Worm (Caenorhabditis elegans) whole organism, L3 larva: ENCODE data around the gene ZC443.4.

ENCODE experiments used
- elt-2 ChIP-seq: sonication (generic microtip); optimal IDR thresholded peaks from 2 replicates; lab custom pipeline; 2016; ENCODE audit warnings: missing genetic modification reagents, mild to moderate bottlenecking, missing genetic modification characterization, missing compliant biosample characterization
- nhr-11 ChIP-seq: fragments of 150-350 bp; optimal IDR thresholded peaks from 2 replicates; lab custom pipeline; 2014; ENCODE audit warnings: missing biosample characterization, missing genetic modification characterization
- tbx-2 ChIP-seq: sonication (generic microtip); optimal IDR thresholded peaks from 2 replicates; lab custom pipeline; 2016; ENCODE audit warnings: mild to moderate bottlenecking, missing genetic modification characterization, missing compliant biosample characterization
- unc-62 ChIP-seq: fragments of 150-350 bp; sonication (generic microtip); optimal IDR thresholded peaks from 4 replicates; lab custom pipeline; 2014; ENCODE audit warnings: missing biosample characterization, missing genetic modification reagents, missing genetic modification characterization

DNA sequence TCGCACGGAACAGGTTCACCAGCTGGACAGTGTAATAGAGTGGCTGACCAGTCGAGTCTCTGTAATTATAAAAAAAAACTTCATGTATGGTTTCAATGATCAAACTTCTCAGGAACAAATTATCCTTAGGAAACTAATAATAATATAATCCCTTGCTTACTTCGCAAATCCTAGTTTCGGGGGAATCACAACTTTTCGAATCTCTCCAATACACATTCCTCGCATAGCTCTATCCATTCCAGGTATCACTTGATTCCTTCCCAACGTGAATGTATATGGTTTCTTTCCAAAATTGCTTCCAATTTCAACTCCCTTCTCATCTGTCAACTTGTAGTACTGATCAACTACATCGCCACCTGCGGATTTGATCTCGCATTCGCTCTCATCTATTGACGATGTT lies 33.3 kb downstream of the ZC443.4 start:
- TF ChIP-seq tbx-2 (tag; lab: Kevin White, UChicago) (no peak), nhr-11 (tag; lab: Kevin White, UChicago) (no peak), unc-62 (no peak), elt-2 (tag; lab: Kevin White, UChicago) (no peak)
